Worm (Caenorhabditis elegans): ENCODE data around the gene ptb-1.

DNA sequence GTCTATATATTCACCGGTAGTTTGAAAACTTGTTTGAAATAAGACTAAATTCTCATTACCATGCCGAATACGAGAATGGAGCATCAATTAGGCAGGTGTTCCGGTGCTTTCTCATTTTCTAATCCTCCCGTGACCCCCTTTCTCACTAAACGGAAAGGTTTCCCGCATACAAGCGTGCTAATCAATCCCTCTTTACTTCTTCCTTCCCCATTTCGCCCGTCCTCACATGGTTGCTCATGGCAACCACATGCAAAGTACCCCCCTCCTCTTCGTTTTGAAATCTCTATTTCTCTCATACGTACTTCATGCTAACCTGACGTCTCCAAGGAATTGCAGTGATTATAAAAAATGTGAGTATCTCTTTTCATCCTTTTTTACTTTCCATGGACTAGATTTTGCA, 44.5 kb downstream of the ptb-1 start, which contains the start of gene mks-5:
- TF ChIP-seq ahr-1 (tag; optimal IDR thresholded peaks at IDR 0.05) (no peak), sdc-2 (tag; optimal IDR thresholded peaks at IDR 0.05) (no peak), ceh-34 (tag; optimal IDR thresholded peaks at IDR 0.05) (no peak), pqm-1 (tag; optimal IDR thresholded peaks at IDR 0.05) (no peak), nhr-11 (tag; optimal IDR thresholded peaks at IDR 0.05) (no peak)
